Worm (Caenorhabditis elegans): ENCODE data around the gene bgal-2.

The bgal-2 gene

DNA sequence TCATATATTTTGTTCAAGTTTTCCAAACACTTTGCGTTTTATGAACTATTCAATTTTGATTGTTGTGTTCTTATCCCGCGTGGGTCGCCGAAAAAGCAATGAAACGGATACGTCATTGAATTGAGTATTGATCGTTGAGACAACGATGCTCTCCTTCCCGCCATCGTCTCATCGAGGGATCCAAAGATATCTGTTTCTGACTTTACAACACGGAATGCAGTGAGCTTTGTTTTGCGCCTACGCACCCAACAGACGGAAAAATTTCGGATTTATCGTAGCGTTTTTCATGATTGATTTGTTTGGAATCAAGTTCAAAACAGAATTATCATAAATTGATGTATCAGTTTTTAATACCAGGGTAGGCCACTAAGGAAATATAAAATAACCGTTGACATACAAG is 38.3 kb downstream of the bgal-2 start:
- peak; percentile 21 for TF ChIP-seq sma-9 (GFP tag; optimal IDR thresholded peaks at IDR 0.05)
- TF ChIP-seq sma-9 (tag; optimal IDR thresholded peaks at IDR 0.05), result no peak
- peak; percentile 18 for TF ChIP-seq F13H6.1 (tag; optimal IDR thresholded peaks at IDR 0.05)
- TF ChIP-seq nhr-12 (tag; optimal IDR thresholded peaks at IDR 0.05), result no peak
- TF ChIP-seq nhr-129 (tag; optimal IDR thresholded peaks at IDR 0.05), result peak; percentile 27
- TF ChIP-seq mdl-1 (tag; optimal IDR thresholded peaks at IDR 0.05), result no peak

ce11 chrX:6823218-6823979 is 39.2 kb downstream of the bgal-2 start, which contains the start of gene gei-15:
Gene gei-15 (minus strand): TSS chrX:6823268.
- TF ChIP-seq gmeb-1 (tag; optimal IDR thresholded peaks at IDR 0.05), result no peak
- peak; percentile 25 for TF ChIP-seq nhr-129 (tag; optimal IDR thresholded peaks at IDR 0.05)
- no peak for TF ChIP-seq skn-1 (tag; optimal IDR thresholded peaks at IDR 0.05)
- TF ChIP-seq elt-3 (tag; optimal IDR thresholded peaks at IDR 0.05), result no peak
- TF ChIP-seq unc-62 (GFP tag; optimal IDR thresholded peaks at IDR 0.05), result no peak
- no peak for TF ChIP-seq mab-5 (tag; optimal IDR thresholded peaks at IDR 0.05)
- peak; percentile 29 for TF ChIP-seq F13H6.1 (tag; optimal IDR thresholded peaks at IDR 0.05)
- no peak for TF ChIP-seq nhr-12 (tag; optimal IDR thresholded peaks at IDR 0.05)
- no peak for TF ChIP-seq ceh-82 (tag; optimal IDR thresholded peaks at IDR 0.05)
- no peak for TF ChIP-seq aly-2 (tag; optimal IDR thresholded peaks at IDR 0.05)
- TF ChIP-seq nhr-10 (tag; optimal IDR thresholded peaks at IDR 0.05), result no peak
- TF ChIP-seq sma-9 (GFP tag; optimal IDR thresholded peaks at IDR 0.05), result peak; percentile 30
- TF ChIP-seq sma-9 (tag; optimal IDR thresholded peaks at IDR 0.05), result no peak
- no peak for TF ChIP-seq ZK546.5 (tag; optimal IDR thresholded peaks at IDR 0.05)
- no peak for TF ChIP-seq unc-55 (GFP tag; optimal IDR thresholded peaks at IDR 0.05)
- no peak for TF ChIP-seq nhr-25 (tag; optimal IDR thresholded peaks at IDR 0.05)
- no peak for TF ChIP-seq nhr-21 (tag; optimal IDR thresholded peaks at IDR 0.05)

- TF ChIP-seq ztf-4 (tag; optimal IDR thresholded peaks at IDR 0.05), result peak; percentile 21
- no peak for TF ChIP-seq nhr-237 (tag; optimal IDR thresholded peaks at IDR 0.05)
- no peak for TF ChIP-seq lin-13 (GFP tag; optimal IDR thresholded peaks at IDR 0.05)
- no peak for TF ChIP-seq unc-55 (GFP tag; optimal IDR thresholded peaks at IDR 0.05)
- TF ChIP-seq nhr-11 (tag; optimal IDR thresholded peaks at IDR 0.05), result no peak
- TF ChIP-seq C34F6.9 (tag; optimal IDR thresholded peaks at IDR 0.05), result peak; percentile 33
- TF ChIP-seq ama-1 (optimal IDR thresholded peaks at IDR 0.05), result no peak
- no peak for TF ChIP-seq blmp-1 (tag; optimal IDR thresholded peaks at IDR 0.05; ENCODE audit: insufficient read depth)
- no peak for TF ChIP-seq ZK546.5 (tag; optimal IDR thresholded peaks at IDR 0.05)
- peak; percentile 59 for TF ChIP-seq sma-9 (GFP tag; optimal IDR thresholded peaks at IDR 0.05)
- no peak for TF ChIP-seq sma-9 (tag; optimal IDR thresholded peaks at IDR 0.05)
- TF ChIP-seq ceh-82 (tag; optimal IDR thresholded peaks at IDR 0.05), result no peak
- no peak for TF ChIP-seq egl-27 (tag; optimal IDR thresholded peaks at IDR 0.05)
- no peak for TF ChIP-seq nhr-25 (tag; optimal IDR thresholded peaks at IDR 0.05)
- no peak for TF ChIP-seq zag-1 (tag; optimal IDR thresholded peaks at IDR 0.05)
- no peak for TF ChIP-seq lin-39 (tag; optimal IDR thresholded peaks at IDR 0.05)
- TF ChIP-seq gmeb-1 (tag; optimal IDR thresholded peaks at IDR 0.05), result no peak
- TF ChIP-seq mab-5 (tag; optimal IDR thresholded peaks at IDR 0.05), result no peak
- TF ChIP-seq peb-1 (tag; optimal IDR thresholded peaks at IDR 0.05), result no peak
- no peak for TF ChIP-seq R02D3.7 (tag; optimal IDR thresholded peaks at IDR 0.05)
- TF ChIP-seq Y55F3AM.14 (GFP tag; optimal IDR thresholded peaks at IDR 0.05), result no peak
- peak; percentile 70 for TF ChIP-seq F13H6.1 (tag; optimal IDR thresholded peaks at IDR 0.05)
- TF ChIP-seq dmd-4 (tag; optimal IDR thresholded peaks at IDR 0.05), result no peak
- no peak for TF ChIP-seq unc-62 (GFP tag; optimal IDR thresholded peaks at IDR 0.05)
- no peak for TF ChIP-seq snpc-4 (tag; optimal IDR thresholded peaks at IDR 0.05)
- TF ChIP-seq skn-1 (tag; optimal IDR thresholded peaks at IDR 0.05), result no peak
- TF ChIP-seq unc-39 (tag; optimal IDR thresholded peaks at IDR 0.05), result no peak
- no peak for TF ChIP-seq ceh-16 (tag; optimal IDR thresholded peaks at IDR 0.05)
- TF ChIP-seq mdl-1 (tag; optimal IDR thresholded peaks at IDR 0.05), result no peak
- TF ChIP-seq nhr-6 (tag; optimal IDR thresholded peaks at IDR 0.05), result no peak
- TF ChIP-seq crh-2 (tag; optimal IDR thresholded peaks at IDR 0.05), result no peak
- TF ChIP-seq alr-1 (tag; optimal IDR thresholded peaks at IDR 0.05), result no peak
- TF ChIP-seq fos-1 (tag; optimal IDR thresholded peaks at IDR 0.05), result no peak
- TF ChIP-seq elt-3 (tag; optimal IDR thresholded peaks at IDR 0.05), result no peak
- no peak for TF ChIP-seq nhr-77 (tag; optimal IDR thresholded peaks at IDR 0.05)
- peak in 1 of 2 experiments; percentile 57 for TF ChIP-seq lsy-2 (tag; optimal IDR thresholded peaks at IDR 0.05)
- no peak for TF ChIP-seq nhr-21 (tag; optimal IDR thresholded peaks at IDR 0.05)
- TF ChIP-seq nhr-10 (tag; optimal IDR thresholded peaks at IDR 0.05), result no peak
- no peak for TF ChIP-seq nhr-23 (tag; optimal IDR thresholded peaks at IDR 0.05)
- TF ChIP-seq mbf-1 (tag; optimal IDR thresholded peaks at IDR 0.05), result no peak
- peak; percentile 53 for TF ChIP-seq nhr-129 (tag; optimal IDR thresholded peaks at IDR 0.05)
These were observed 41.6 kb downstream of the bgal-2 start, which contains the start of gene F41B4.1 for ce11 chrX:6825840-6826239. Gene F41B4.1 (minus strand): TSS chrX:6825862.
